Worm (Caenorhabditis elegans) whole organism, early embryonic: ENCODE data around the gene F37C4.6.

Experiments
- B0310.2 ChIP-seq: sonication (generic microtip); optimal IDR thresholded peaks from 2 replicates; lab custom pipeline; 2016; ENCODE audit warnings: mild to moderate bottlenecking, missing genetic modification characterization, missing compliant biosample characterization
- F13C5.2 ChIP-seq: sonication (generic microtip); optimal IDR thresholded peaks from 2 replicates; lab custom pipeline; 2017; ENCODE audit warnings: mild to moderate bottlenecking, missing genetic modification characterization, inconsistent platforms, missing compliant biosample characterization
- ama-1 ChIP-seq: fragments of 150-350 bp; optimal IDR thresholded peaks from 2 replicates; lab custom pipeline; 2014
- ceh-13 ChIP-seq: fragments of 200-800 bp; sonication (Bioruptor generic); optimal IDR thresholded peaks from 2 replicates; lab custom pipeline; 2018; ENCODE audit warnings: mild to moderate bottlenecking, missing genetic modification characterization, missing compliant biosample characterization
- ceh-36 ChIP-seq: sonication (generic microtip); optimal IDR thresholded peaks from 2 replicates; lab custom pipeline; 2016; ENCODE audit warnings: missing genetic modification characterization, inconsistent platforms, missing compliant biosample characterization
- flt-1 ChIP-seq: fragments of 200-800 bp; sonication (Bioruptor generic); IDR thresholded peaks from 2 replicates; pipeline ENCODE4 v1.3.6; 2022; ENCODE audit warnings: missing genetic modification characterization, missing compliant biosample characterization
- hmbx-1 ChIP-seq: sonication (generic microtip); optimal IDR thresholded peaks from 2 replicates; lab custom pipeline; 2016; ENCODE audit warnings: mild to moderate bottlenecking, missing genetic modification characterization, missing compliant biosample characterization
- hnd-1 ChIP-seq: sonication (generic microtip); optimal IDR thresholded peaks from 2 replicates; lab custom pipeline; 2016; ENCODE audit warnings: missing genetic modification characterization, missing compliant biosample characterization
- sea-1 ChIP-seq: fragments of 200-800 bp; sonication (Bioruptor generic); conservative IDR thresholded peaks from 2 replicates; pipeline ENCODE4 v1.3.6; 2022; ENCODE audit warnings: missing genetic modification characterization, missing compliant biosample characterization
- tbx-11 ChIP-seq: fragments of 200-800 bp; sonication (Bioruptor generic); IDR thresholded peaks from 2 replicates; pipeline ENCODE4 v1.3.6; 2022; ENCODE audit warnings: missing genetic modification characterization, missing compliant biosample characterization
- tbx-37 ChIP-seq: fragments of 200-800 bp; sonication (Bioruptor generic); conservative IDR thresholded peaks from 2 replicates; pipeline ENCODE4 v1.3.6; 2022; ENCODE audit warnings: missing genetic modification reagents, missing genetic modification characterization, missing compliant biosample characterization
- tra-4 ChIP-seq: sonication (generic microtip); optimal IDR thresholded peaks from 2 replicates; lab custom pipeline; 2017; ENCODE audit warnings: missing genetic modification characterization, missing compliant biosample characterization

DNA sequence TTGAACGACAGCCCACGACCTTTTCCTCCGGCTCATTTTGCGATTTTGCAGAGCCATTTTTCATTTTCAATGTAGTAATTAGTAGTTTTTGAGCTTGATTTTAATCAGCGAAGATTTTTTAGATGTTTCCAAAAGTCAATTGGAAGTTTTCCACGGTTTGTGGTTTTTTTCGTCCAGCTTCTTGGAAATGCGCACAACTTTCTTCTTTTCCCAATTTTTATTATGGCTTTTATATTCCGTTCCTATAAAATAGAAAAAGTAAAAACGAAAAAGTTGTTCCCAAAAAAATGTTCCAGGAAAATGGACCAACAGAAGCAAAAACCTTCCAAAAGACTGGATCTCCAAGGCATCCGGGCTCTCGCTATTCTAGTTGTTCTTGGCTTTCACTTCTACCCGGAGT lies 7.2 kb upstream of the F37C4.6 start, which contains the start of gene oac-22:
- TF ChIP-seq tra-4 (tag; lab: Kevin White, UChicago) = no peak
- no peak for TF ChIP-seq tbx-11
- TF ChIP-seq ceh-13 = no peak
- no peak for TF ChIP-seq ama-1 (lab: Kevin White, UChicago)
- TF ChIP-seq hnd-1 (tag; lab: Kevin White, UChicago) = no peak
- no peak for TF ChIP-seq hmbx-1 (tag; lab: Kevin White, UChicago)
- no peak for TF ChIP-seq tbx-37 (GFP tag; lab: Robert Waterston, UW)
- TF ChIP-seq B0310.2 (tag; lab: Kevin White, UChicago) = no peak
- TF ChIP-seq flt-1 (GFP tag; lab: Robert Waterston, UW) = no peak
- TF ChIP-seq ceh-36 (tag; lab: Kevin White, UChicago) = no peak
- TF ChIP-seq sea-1 (GFP tag; lab: Robert Waterston, UW) = no peak
- TF ChIP-seq F13C5.2 (tag; lab: Kevin White, UChicago) = no peak
